Fruit fly (Drosophila melanogaster): Measurements from ENCODE around the gene nocte.

nocte gene

dm6 chrX:10515323-10515853 is 40.9 kb upstream of the nocte start (continued):
- TF ChIP-seq CG33213 (GFP tag; optimal IDR thresholded peaks at IDR 0.05): peak; percentile 26
- no peak; the same call in 2 of the 3 replicates for TF ChIP-seq Optix (GFP tag; IDR thresholded peaks at IDR 0.05)
- TF ChIP-seq Myb (GFP tag; optimal IDR thresholded peaks at IDR 0.05): no peak
- TF ChIP-seq Nf-YB (GFP tag; optimal IDR thresholded peaks at IDR 0.05): peak; percentile 3
- TF ChIP-seq rib (GFP tag; IDR thresholded peaks at IDR 0.05): no peak
- no peak for TF ChIP-seq HLH4C (GFP tag; IDR thresholded peaks at IDR 0.05; ENCODE audit: partially characterized antibody)
- no peak for TF ChIP-seq CG1792 (GFP tag; optimal IDR thresholded peaks at IDR 0.05)
- no peak for TF ChIP-seq CG9817 (tag; optimal IDR thresholded peaks at IDR 0.05)
- TF ChIP-seq CG18599 (GFP tag; optimal IDR thresholded peaks at IDR 0.05): no peak
- peak; percentile 88 for TF ChIP-seq twi (tag; optimal IDR thresholded peaks at IDR 0.05)
- peak; percentile 68 for TF ChIP-seq Abd-B (GFP tag; optimal IDR thresholded peaks at IDR 0.05)
- TF ChIP-seq CG1024 (GFP tag; IDR thresholded peaks at IDR 0.05): peak; percentile 58
- TF ChIP-seq gfzf (GFP tag; optimal IDR thresholded peaks at IDR 0.05): no peak
- TF ChIP-seq CG14860 (GFP tag; IDR thresholded peaks at IDR 0.05; ENCODE audit: partially characterized antibody): no peak
- peak; percentile 40 for TF ChIP-seq CG1602 (GFP tag; optimal IDR thresholded peaks at IDR 0.05)
- TF ChIP-seq ash1 (GFP tag; optimal IDR thresholded peaks at IDR 0.05): no peak
- peak; percentile 31 for TF ChIP-seq tap (tag; optimal IDR thresholded peaks at IDR 0.05)
- no peak for TF ChIP-seq CG6654 (GFP tag; optimal IDR thresholded peaks at IDR 0.05)
- TF ChIP-seq BEAF-32 (GFP tag; optimal IDR thresholded peaks at IDR 0.05): no peak
- TF ChIP-seq Meics (GFP tag; optimal IDR thresholded peaks at IDR 0.05): no peak
- TF ChIP-seq Hsf (GFP tag; optimal IDR thresholded peaks at IDR 0.05): peak; percentile 33
- TF ChIP-seq CG18764 (GFP tag; optimal IDR thresholded peaks at IDR 0.05): peak; percentile 29
- TF ChIP-seq chn (GFP tag; optimal IDR thresholded peaks at IDR 0.05): peak; percentile 51
- TF ChIP-seq CG4282 (GFP tag; optimal IDR thresholded peaks at IDR 0.05): no peak
- TF ChIP-seq CG5953 (GFP tag; IDR thresholded peaks at IDR 0.05): no peak
- TF ChIP-seq inv (GFP tag; IDR thresholded peaks at IDR 0.05; ENCODE audit: partially characterized antibody): no peak
- no peak for TF ChIP-seq CG17912 (GFP tag; optimal IDR thresholded peaks at IDR 0.05)
- peak; percentile 41 for TF ChIP-seq Sox102F (GFP tag; optimal IDR thresholded peaks at IDR 0.05)
- TF ChIP-seq CG15073 (GFP tag; optimal IDR thresholded peaks at IDR 0.05): no peak
- TF ChIP-seq croc (GFP tag; conservative IDR thresholded peaks at IDR 0.05): peak; percentile 80
- TF ChIP-seq D19A (tag; optimal IDR thresholded peaks at IDR 0.05): peak; percentile 51
- no peak for TF ChIP-seq pb (GFP tag; optimal IDR thresholded peaks at IDR 0.05)
- peak; percentile 56 for TF ChIP-seq Drgx (GFP tag; IDR thresholded peaks at IDR 0.05)
- peak; percentile 61 for TF ChIP-seq trem (tag; optimal IDR thresholded peaks at IDR 0.05)
- no peak for TF ChIP-seq Jarid2 (GFP tag; optimal IDR thresholded peaks at IDR 0.05)
- TF ChIP-seq CG4730 (GFP tag; IDR thresholded peaks at IDR 0.05): 0 out of 2 replicates have a peak, but pooled peaks have one; percentile 35
- TF ChIP-seq trh (GFP tag; optimal IDR thresholded peaks at IDR 0.05): peak; percentile 44
- TF ChIP-seq CG16815 (GFP tag; optimal IDR thresholded peaks at IDR 0.05): peak; percentile 46
- TF ChIP-seq NC2α (GFP tag; optimal IDR thresholded peaks at IDR 0.05): no peak
- TF ChIP-seq Doc3 (GFP tag; IDR thresholded peaks at IDR 0.05; ENCODE audit: partially characterized antibody): no peak
- TF ChIP-seq CG7786 (GFP tag; optimal IDR thresholded peaks at IDR 0.05): peak; percentile 10
- peak; percentile 93 for TF ChIP-seq Med (GFP tag)
- no peak for TF ChIP-seq ro (GFP tag; IDR thresholded peaks at IDR 0.05)
- peak; percentile 91 for TF ChIP-seq CG4404 (GFP tag; IDR thresholded peaks at IDR 0.05)
- TF ChIP-seq CG10654 (GFP tag; optimal IDR thresholded peaks at IDR 0.05): peak; percentile 30
- no peak for TF ChIP-seq fru (optimal IDR thresholded peaks at IDR 0.05)
- peak in 1 of 2 experiments; percentile 17 for TF ChIP-seq Hr51 (GFP tag; optimal IDR thresholded peaks at IDR 0.05)
- peak; percentile 44; the same call in 1 of the 2 replicates for TF ChIP-seq Ptx1 (GFP tag; IDR thresholded peaks at IDR 0.05)
- TF ChIP-seq Tbp (GFP tag; optimal IDR thresholded peaks at IDR 0.05): no peak
- no peak for TF ChIP-seq repo (GFP tag; optimal IDR thresholded peaks at IDR 0.05)
- no peak for TF ChIP-seq Rfx (GFP tag; IDR thresholded peaks at IDR 0.05)
